Worm (Caenorhabditis elegans): Measurements from ENCODE around the gene F44A2.7.
A peak's percentile ranks its signal among the peaks of the same experiment; 100 is the strongest.

F44A2.7 gene

ce11 chrV:9312377-9312776, 8.9 kb upstream of the F44A2.7 start:
- TF ChIP-seq nhr-2 (tag; optimal IDR thresholded peaks at IDR 0.05), result no peak
- no peak for TF ChIP-seq ceh-83 (GFP tag; optimal IDR thresholded peaks at IDR 0.05)
- peak; percentile 2 for TF ChIP-seq ces-1 (GFP tag; optimal IDR thresholded peaks at IDR 0.05)
- no peak for TF ChIP-seq elt-3 (tag; optimal IDR thresholded peaks at IDR 0.05)
- TF ChIP-seq nhr-28 (tag; optimal IDR thresholded peaks at IDR 0.05), result no peak

ce11 chrV:9314408-9314807, 6.9 kb upstream of the F44A2.7 start:
- TF ChIP-seq drap-1 (GFP tag; optimal IDR thresholded peaks at IDR 0.05) (no peak), snpc-4 (tag; optimal IDR thresholded peaks at IDR 0.05) (no peak), lin-32 (GFP tag; optimal IDR thresholded peaks at IDR 0.05) (no peak), bed-3 (GFP tag; optimal IDR thresholded peaks at IDR 0.05) (no peak), mep-1 (tag; optimal IDR thresholded peaks at IDR 0.05) (no peak), ztf-11 (tag; optimal IDR thresholded peaks at IDR 0.05) (no peak), lin-13 (tag; optimal IDR thresholded peaks at IDR 0.05) (no peak), cnd-1 (tag; optimal IDR thresholded peaks at IDR 0.05) (no peak), elt-3 (tag; optimal IDR thresholded peaks at IDR 0.05) (no peak), sptf-1 (tag; optimal IDR thresholded peaks at IDR 0.05) (no peak), pha-4 (tag; optimal IDR thresholded peaks at IDR 0.05) (no peak), ceh-43 (GFP tag; optimal IDR thresholded peaks at IDR 0.05) (no peak), ceh-83 (GFP tag; optimal IDR thresholded peaks at IDR 0.05) (no peak)

- no peak for TF ChIP-seq flh-1 (GFP tag; optimal IDR thresholded peaks at IDR 0.05)
- TF ChIP-seq sem-2 (GFP tag; optimal IDR thresholded peaks at IDR 0.05), result no peak
- peak; percentile 38 for TF ChIP-seq ces-1 (GFP tag; optimal IDR thresholded peaks at IDR 0.05)
- TF ChIP-seq blmp-1 (tag; optimal IDR thresholded peaks at IDR 0.05), result no peak
Measured at ce11 chrV:9316970-9317369, 4.3 kb upstream of the F44A2.7 start.

- peak; percentile 6 for TF ChIP-seq M03D4.4 (tag; optimal IDR thresholded peaks at IDR 0.05)
- no peak for TF ChIP-seq zip-8 (tag; optimal IDR thresholded peaks at IDR 0.05)
- no peak for TF ChIP-seq nhr-12 (tag; optimal IDR thresholded peaks at IDR 0.05)
- TF ChIP-seq sptf-1 (tag; optimal IDR thresholded peaks at IDR 0.05), result peak; percentile 57
- peak; percentile 58 for TF ChIP-seq unc-120 (tag; optimal IDR thresholded peaks at IDR 0.05; ENCODE audit: poor library complexity, severe bottlenecking)
- TF ChIP-seq flh-1 (GFP tag; optimal IDR thresholded peaks at IDR 0.05), result no peak
- TF ChIP-seq bed-3 (GFP tag; optimal IDR thresholded peaks at IDR 0.05), result peak; percentile 5
- no peak for TF ChIP-seq unc-62 (GFP tag; optimal IDR thresholded peaks at IDR 0.05)
- TF ChIP-seq ceh-83 (GFP tag; optimal IDR thresholded peaks at IDR 0.05), result peak; percentile 40
Measured at ce11 chrV:9318046-9318445, 3.2 kb upstream of the F44A2.7 start, which contains the start of gene kvs-3. TSS of gene kvs-3 (plus strand) at chrV:9318311.

- TF ChIP-seq nhr-28 (tag; optimal IDR thresholded peaks at IDR 0.05), result no peak
- TF ChIP-seq ceh-83 (GFP tag; optimal IDR thresholded peaks at IDR 0.05), result no peak
- TF ChIP-seq ztf-11 (tag; optimal IDR thresholded peaks at IDR 0.05), result no peak
- no peak for TF ChIP-seq sem-2 (GFP tag; optimal IDR thresholded peaks at IDR 0.05)
- no peak for TF ChIP-seq lsy-2 (tag; optimal IDR thresholded peaks at IDR 0.05)
- no peak for TF ChIP-seq bed-3 (GFP tag; optimal IDR thresholded peaks at IDR 0.05)
- no peak for TF ChIP-seq unc-62 (GFP tag; optimal IDR thresholded peaks at IDR 0.05)
- no peak for TF ChIP-seq snpc-4 (tag; optimal IDR thresholded peaks at IDR 0.05)
- no peak for TF ChIP-seq lin-13 (tag; optimal IDR thresholded peaks at IDR 0.05)
Measured at ce11 chrV:9322886-9323285, 1.6 kb downstream of the F44A2.7 start, which contains the start of gene tag-153. TSS of gene tag-153 (plus strand) at chrV:9323085.

ce11 chrV:9324167-9324566, 2.9 kb downstream of the F44A2.7 start:
- no peak for TF ChIP-seq bed-3 (GFP tag; optimal IDR thresholded peaks at IDR 0.05)

ce11 chrV:9326903-9327302, 5.6 kb downstream of the F44A2.7 start:
- TF ChIP-seq tbx-8 (GFP tag; optimal IDR thresholded peaks at IDR 0.05) (no peak), M03D4.4 (tag; optimal IDR thresholded peaks at IDR 0.05) (no peak), nhr-2 (tag; optimal IDR thresholded peaks at IDR 0.05) (no peak), sptf-1 (tag; optimal IDR thresholded peaks at IDR 0.05) (no peak), elt-3 (tag; optimal IDR thresholded peaks at IDR 0.05) (no peak), ceh-39 (tag; optimal IDR thresholded peaks at IDR 0.05) (no peak), ceh-43 (GFP tag; optimal IDR thresholded peaks at IDR 0.05) (no peak), ztf-11 (tag; optimal IDR thresholded peaks at IDR 0.05) (no peak), nhr-76 (tag; optimal IDR thresholded peaks at IDR 0.05) (no peak), mls-2 (tag; optimal IDR thresholded peaks at IDR 0.05) (no peak)

Data from whole organism, mixed stage, embryonic.